Fruit fly (Drosophila melanogaster): ENCODE measurements around the gene CG32365.
A peak's percentile ranks its signal among the peaks of the same experiment; 100 is the strongest.

CG32365 gene

DNA sequence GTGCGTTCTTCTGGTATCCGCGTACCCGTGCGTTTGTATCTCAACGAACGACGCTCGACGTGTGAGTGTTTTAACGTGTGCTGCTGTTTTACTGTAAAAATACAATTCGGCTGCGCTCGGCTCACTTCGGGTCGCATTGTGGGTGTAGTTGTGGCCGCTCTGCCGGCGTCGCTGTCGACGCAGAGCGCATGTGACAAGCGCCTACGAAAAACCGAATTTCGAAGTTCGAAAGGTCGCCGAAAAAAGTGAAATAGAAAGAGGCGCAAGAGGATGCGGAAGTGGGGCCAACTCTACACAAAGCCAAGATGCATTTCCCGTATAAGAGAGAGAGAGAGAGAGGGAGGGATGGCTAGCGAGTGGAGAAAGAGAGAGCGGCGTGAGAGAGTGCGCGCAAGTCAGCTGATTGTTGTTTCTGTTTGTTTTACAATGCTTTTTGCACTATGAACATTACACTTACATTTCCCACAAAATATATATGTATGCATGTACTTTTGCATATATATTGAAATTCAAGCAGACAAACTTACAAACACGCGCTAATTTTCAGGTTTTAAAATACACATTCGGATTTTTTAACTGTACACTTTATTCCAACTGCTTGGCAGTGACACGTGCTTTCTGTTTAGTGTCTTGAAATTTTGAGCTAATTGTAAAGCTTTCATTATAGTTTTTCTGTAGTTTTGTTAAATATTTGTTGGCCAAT is 13.9 kb upstream of the CG32365 start (continued):
- TF ChIP-seq CG10274 (GFP tag; optimal IDR thresholded peaks at IDR 0.05), result peak; percentile 54
- peak; percentile 85 for TF ChIP-seq CG15514 (GFP tag; optimal IDR thresholded peaks at IDR 0.05)
- TF ChIP-seq Atf3 (GFP tag; optimal IDR thresholded peaks at IDR 0.05), result no peak
- peak; percentile 81 for TF ChIP-seq CG18599 (GFP tag; optimal IDR thresholded peaks at IDR 0.05)
- peak; percentile 8 for TF ChIP-seq Lhr (GFP tag; optimal IDR thresholded peaks at IDR 0.05)
- peak; percentile 8 to 30 for TF ChIP-seq bsh (GFP tag; optimal IDR thresholded peaks at IDR 0.05)
- peak; percentile 54 for TF ChIP-seq gsb-n (tag; optimal IDR thresholded peaks at IDR 0.05)
- no peak for TF ChIP-seq CG12942 (GFP tag; optimal IDR thresholded peaks at IDR 0.05)
- peak; percentile 69 for TF ChIP-seq dmrt99B (tag; optimal IDR thresholded peaks at IDR 0.05)
- peak; percentile 96 for TF ChIP-seq CG12071 (GFP tag; optimal IDR thresholded peaks at IDR 0.05)
- no peak for TF ChIP-seq usp (GFP tag; optimal IDR thresholded peaks at IDR 0.05)
- no peak for TF ChIP-seq hb (GFP tag; IDR thresholded peaks at IDR 0.05; ENCODE audit: partially characterized antibody)
- TF ChIP-seq exex (tag; optimal IDR thresholded peaks at IDR 0.05), result peak; percentile 61
- TF ChIP-seq row (GFP tag; IDR thresholded peaks at IDR 0.05), result peak; percentile 44; the same call in 1 of the 3 replicates
- peak; percentile 43; the same call in 1 of the 2 replicates for TF ChIP-seq CG13287 (GFP tag; IDR thresholded peaks at IDR 0.05; ENCODE audit: partially characterized antibody)
- TF ChIP-seq CG17829 (tag; optimal IDR thresholded peaks at IDR 0.05), result peak; percentile 34
- TF ChIP-seq Meics (GFP tag; optimal IDR thresholded peaks at IDR 0.05), result peak; percentile 70
- TF ChIP-seq slou (GFP tag; optimal IDR thresholded peaks at IDR 0.05), result no peak
- TF ChIP-seq Ravus (GFP tag; IDR thresholded peaks at IDR 0.05), result no peak
- TF ChIP-seq CG1529 (GFP tag; optimal IDR thresholded peaks at IDR 0.05), result peak; percentile 69
- TF ChIP-seq CTCF (GFP tag; optimal IDR thresholded peaks at IDR 0.05), result peak; percentile 64
- peak; percentile 76 for TF ChIP-seq yki (optimal IDR thresholded peaks at IDR 0.05)
- no peak for TF ChIP-seq croc (GFP tag; conservative IDR thresholded peaks at IDR 0.05)
- no peak for TF ChIP-seq Sin3A (optimal IDR thresholded peaks at IDR 0.05)
- TF ChIP-seq CG11247 (GFP tag; IDR thresholded peaks at IDR 0.05), result 0 out of 2 replicates have a peak, but pooled peaks have one; percentile 32
- TF ChIP-seq Kr (GFP tag; optimal IDR thresholded peaks at IDR 0.05), result peak; percentile 13
- no peak for TF ChIP-seq Rx (GFP tag; IDR thresholded peaks at IDR 0.05)
- peak; percentile 59 for TF ChIP-seq CG15601 (tag; optimal IDR thresholded peaks at IDR 0.05)
- peak; percentile 91 for TF ChIP-seq HHEX (GFP tag; optimal IDR thresholded peaks at IDR 0.05)
- peak; percentile 93 for TF ChIP-seq Fer1 (GFP tag; optimal IDR thresholded peaks at IDR 0.05)
- TF ChIP-seq scrt (GFP tag; optimal IDR thresholded peaks at IDR 0.05), result peak; percentile 69
- peak; percentile 74 for TF ChIP-seq onecut (GFP tag; IDR thresholded peaks at IDR 0.05)
- peak; percentile 36 for TF ChIP-seq CG7839 (tag; optimal IDR thresholded peaks at IDR 0.05)
- no peak for TF ChIP-seq Lim3 (GFP tag; IDR thresholded peaks at IDR 0.05)
- peak; percentile 39 for TF ChIP-seq CG14710 (tag; optimal IDR thresholded peaks at IDR 0.05)
- peak; percentile 45 for TF ChIP-seq CG9727 (GFP tag; optimal IDR thresholded peaks at IDR 0.05)
- TF ChIP-seq CG15479 (GFP tag; optimal IDR thresholded peaks at IDR 0.05), result no peak
- TF ChIP-seq fd64A (GFP tag; optimal IDR thresholded peaks at IDR 0.05), result peak; percentile 97
- 0 out of 2 replicates have a peak, but pooled peaks have one; percentile 8 for TF ChIP-seq Awh (GFP tag; IDR thresholded peaks at IDR 0.05)
- peak; percentile 47 for TF ChIP-seq cwo (GFP tag; optimal IDR thresholded peaks at IDR 0.05)
- TF ChIP-seq CG3838 (GFP tag; optimal IDR thresholded peaks at IDR 0.05), result no peak
- TF ChIP-seq sens (GFP tag), result peak; percentile 77
- TF ChIP-seq Adf1 (GFP tag; IDR thresholded peaks at IDR 0.05), result peak; percentile 97
- TF ChIP-seq chinmo (GFP tag; IDR thresholded peaks at IDR 0.05; ENCODE audit: partially characterized antibody), result peak; percentile 94
- TF ChIP-seq E2f1 (GFP tag; IDR thresholded peaks at IDR 0.05), result no peak
- TF ChIP-seq CrebB (tag; optimal IDR thresholded peaks at IDR 0.05), result peak; percentile 79
- peak; percentile 92 to 93 for TF ChIP-seq Trl (optimal IDR thresholded peaks at IDR 0.05)
- peak; percentile 9 for TF ChIP-seq Trl (GFP tag; optimal IDR thresholded peaks at IDR 0.05)
- TF ChIP-seq CG2712 (tag; optimal IDR thresholded peaks at IDR 0.05), result peak; percentile 56
- no peak for TF ChIP-seq peb (GFP tag; IDR thresholded peaks at IDR 0.05)
- TF ChIP-seq CG31224 (GFP tag; IDR thresholded peaks at IDR 0.05), result no peak

All from whole organism, embryonic.